Worm (Caenorhabditis elegans) whole organism, L4/young adult: ENCODE results near the gene F08G12.3.

Experiments
- W03F9.2 ChIP-seq: fragments of 150-350 bp; optimal IDR thresholded peaks from 2 replicates; lab custom pipeline; 2014; ENCODE audit warnings: missing biosample characterization, missing genetic modification characterization
- dao-5 ChIP-seq: sonication (generic microtip); optimal IDR thresholded peaks from 2 replicates; lab custom pipeline; 2016; ENCODE audit warnings: missing genotype, missing genetic modification characterization, moderate library complexity, missing compliant biosample characterization
- him-1 ChIP-seq: sonication (generic microtip); optimal IDR thresholded peaks from 2 replicates; lab custom pipeline; 2016; ENCODE audit warnings: missing genotype, missing genetic modification reagents, missing genetic modification characterization, missing compliant biosample characterization

Gene F08G12.3

ce11 chrX:11329424-11329823 lies 29.4 kb downstream of the F08G12.3 start, which contains the start of gene npr-9:
Gene npr-9, plus strand, starts transcription at chrX:11329724.
- TF ChIP-seq W03F9.2 (no peak), dao-5 (no peak), him-1 (tag; lab: Kevin White, UChicago) (no peak)

- TF ChIP-seq W03F9.2 (no peak), him-1 (tag; lab: Kevin White, UChicago) (no peak), dao-5 (no peak)
Observed at ce11 chrX:11337095-11337494, 37.0 kb downstream of the F08G12.3 start.

- TF ChIP-seq dao-5 (no peak), W03F9.2 (no peak), him-1 (tag; lab: Kevin White, UChicago) (no peak)
Observed at ce11 chrX:11337783-11338182, 37.7 kb downstream of the F08G12.3 start, which contains the start of gene gcy-9. Gene gcy-9, minus strand, starts transcription at chrX:11337883.

ce11 chrX:11339375-11339924 lies 39.4 kb downstream of the F08G12.3 start, which contains the start of gene aco-1:
Gene aco-1, plus strand, starts transcription at chrX:11339874.
- TF ChIP-seq dao-5 (no peak), W03F9.2 (peak; percentile 48), him-1 (tag; lab: Kevin White, UChicago) (no peak)

- TF ChIP-seq dao-5: no peak
- TF ChIP-seq W03F9.2: no peak
- no peak for TF ChIP-seq him-1 (tag; lab: Kevin White, UChicago)
Observed at ce11 chrX:11340478-11340877, 40.4 kb downstream of the F08G12.3 start.

ce11 chrX:11344899-11345298 lies 44.8 kb downstream of the F08G12.3 start:
- TF ChIP-seq W03F9.2 (no peak), dao-5 (no peak), him-1 (tag; lab: Kevin White, UChicago) (no peak)

- TF ChIP-seq W03F9.2 (no peak), dao-5 (no peak), him-1 (tag; lab: Kevin White, UChicago) (no peak)
Observed at ce11 chrX:11345471-11345870, 45.4 kb downstream of the F08G12.3 start.

- TF ChIP-seq dao-5 (no peak), W03F9.2 (no peak), him-1 (tag; lab: Kevin White, UChicago) (no peak)
Observed at ce11 chrX:11346155-11346554, 46.1 kb downstream of the F08G12.3 start, which contains the start of gene oct-2. Gene oct-2, plus strand, starts transcription at chrX:11346455.

ce11 chrX:11351288-11351687 lies 51.2 kb downstream of the F08G12.3 start:
- TF ChIP-seq dao-5: no peak
- no peak for TF ChIP-seq W03F9.2
